Worm (Caenorhabditis elegans): ENCODE measurements around the gene srv-30.
"Not testable (repeated sequence)": the region's sequence is repeated elsewhere in the genome, so short reads cannot be mapped to it uniquely, and the experiment has no call there.

Gene srv-30

DNA sequence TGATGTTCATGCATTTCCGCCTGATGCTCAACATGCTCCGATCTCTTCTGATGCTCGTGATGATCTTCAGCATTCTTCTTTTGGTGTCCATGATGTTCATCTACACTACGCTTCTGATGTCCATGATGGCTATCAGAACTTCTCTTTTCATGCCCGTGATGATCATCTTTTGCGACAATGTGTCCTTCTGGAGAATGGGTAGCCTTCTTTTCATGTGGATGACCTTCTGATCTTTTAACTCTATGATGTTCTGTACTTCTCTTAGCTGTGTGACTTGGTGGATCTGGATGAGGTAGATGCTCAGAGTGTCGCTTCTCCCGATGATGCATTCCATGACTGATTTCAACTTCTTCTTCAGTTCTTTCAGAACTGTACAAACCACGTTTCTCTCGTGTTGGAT lies 10.3 kb downstream of the srv-30 start:
- no peak for TF ChIP-seq mep-1 (tag; optimal IDR thresholded peaks at IDR 0.05)
- TF ChIP-seq lin-32 (GFP tag; optimal IDR thresholded peaks at IDR 0.05) = no peak
- no peak for TF ChIP-seq cnd-1 (tag; optimal IDR thresholded peaks at IDR 0.05)
- no peak for TF ChIP-seq mab-5 (tag; optimal IDR thresholded peaks at IDR 0.05)
- no peak for TF ChIP-seq unc-62 (GFP tag; optimal IDR thresholded peaks at IDR 0.05)
- TF ChIP-seq flh-1 (GFP tag; optimal IDR thresholded peaks at IDR 0.05) = no peak
- no peak for TF ChIP-seq unc-120 (tag; optimal IDR thresholded peaks at IDR 0.05; ENCODE audit: poor library complexity, severe bottlenecking)

DNA sequence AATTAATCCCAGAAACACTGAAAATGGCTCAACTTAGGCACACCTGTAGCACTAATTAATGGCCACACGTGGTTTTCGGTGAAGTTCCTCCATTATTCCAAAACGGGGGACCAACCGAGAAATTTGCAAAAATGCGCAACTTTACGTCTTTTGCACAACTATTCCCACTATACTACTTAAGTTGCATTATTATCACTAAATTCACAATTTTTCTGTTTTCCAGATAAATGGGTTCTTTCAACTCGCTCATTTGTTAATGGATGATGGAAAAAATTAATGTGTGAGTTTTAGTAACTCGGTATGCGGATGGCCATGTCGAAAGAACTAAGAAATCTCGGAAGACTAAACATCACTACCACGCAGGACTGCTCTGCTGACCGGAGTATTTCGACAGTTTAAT lies 14.6 kb downstream of the srv-30 start, which contains the start of gene T13A10.64:
TSS of gene T13A10.64 (plus strand) at position 301 of the 400 bp plus-strand sequence.
- TF ChIP-seq ceh-43 (GFP tag; optimal IDR thresholded peaks at IDR 0.05) = no peak
- no peak for TF ChIP-seq hlh-1 (tag; optimal IDR thresholded peaks at IDR 0.05)
- no peak for TF ChIP-seq flh-1 (GFP tag; optimal IDR thresholded peaks at IDR 0.05)

DNA sequence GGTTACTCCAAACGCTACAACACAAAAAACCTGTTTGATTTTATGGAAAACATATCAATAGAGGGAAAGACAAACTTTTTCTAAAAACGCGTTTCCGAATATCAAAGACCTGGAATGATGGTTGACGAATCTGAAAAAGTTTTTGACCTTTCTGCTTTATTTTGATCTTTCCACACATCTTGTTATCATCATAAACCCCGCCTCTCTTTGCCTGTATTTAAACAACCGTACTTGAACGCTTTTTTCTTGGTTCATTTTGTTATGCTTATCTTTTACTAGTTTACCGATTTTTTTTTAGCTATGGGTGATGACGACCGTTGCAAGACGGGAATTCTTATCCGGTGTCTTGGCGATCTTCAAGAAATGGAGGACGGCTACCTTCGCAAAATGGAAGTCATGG lies 16.2 kb downstream of the srv-30 start, which contains the start of gene T13A10.2:
TSS of gene T13A10.2 (plus strand) at position 301 of the 400 bp plus-strand sequence.
- TF ChIP-seq bed-3 (GFP tag; optimal IDR thresholded peaks at IDR 0.05); sem-2 (GFP tag; optimal IDR thresholded peaks at IDR 0.05); blmp-1 (tag; optimal IDR thresholded peaks at IDR 0.05): not testable (repeated sequence)

DNA sequence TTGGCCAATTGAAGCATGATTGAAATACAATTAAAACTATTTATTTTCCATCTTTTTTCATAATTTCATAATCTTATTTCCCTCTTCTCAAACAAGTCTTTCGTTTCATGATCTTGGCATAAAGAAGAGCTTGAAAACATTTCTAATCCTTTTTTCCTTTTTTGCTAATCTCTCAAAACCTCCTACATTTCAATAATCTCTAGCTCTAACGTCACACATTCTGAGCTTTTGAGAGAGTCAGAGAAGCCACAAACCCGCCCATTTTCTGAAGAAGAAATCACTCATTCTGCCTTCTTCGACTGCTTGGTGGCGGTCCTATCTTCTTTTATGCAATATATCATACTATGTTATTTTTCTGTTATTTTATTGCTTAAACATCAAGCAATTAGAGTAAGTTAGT lies 19.7 kb downstream of the srv-30 start, which contains the start of gene F58F9.1:
TSS of gene F58F9.1 (plus strand) at position 251 of the 400 bp plus-strand sequence.
- TF ChIP-seq ces-1 (GFP tag; optimal IDR thresholded peaks at IDR 0.05) = peak; percentile 24
- TF ChIP-seq sem-2 (GFP tag; optimal IDR thresholded peaks at IDR 0.05) = no peak

DNA sequence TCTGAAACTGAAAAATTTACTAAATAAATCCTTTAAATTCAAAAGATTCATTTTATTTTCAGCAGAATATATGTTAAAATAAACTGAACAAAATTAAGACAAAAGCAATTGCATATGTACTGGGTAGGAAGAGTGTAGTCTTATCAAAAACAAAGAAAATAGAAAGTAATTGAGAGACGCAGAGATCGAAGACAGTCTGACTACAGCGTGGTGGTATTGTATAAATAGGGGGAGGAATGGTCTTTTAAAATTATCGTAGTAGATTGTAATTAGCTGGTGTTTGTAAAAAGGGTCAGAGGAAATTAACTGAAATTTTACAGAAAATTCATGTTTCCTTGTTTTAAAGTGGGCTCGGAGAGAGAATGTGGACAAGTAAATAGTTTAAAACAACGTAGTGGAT lies 20.8 kb downstream of the srv-30 start, which contains the start of gene acox-3:
TSS of gene acox-3 (minus strand) at position 7 of the 400 bp plus-strand sequence.
- TF ChIP-seq flh-1 (GFP tag; optimal IDR thresholded peaks at IDR 0.05) = no peak
- no peak for TF ChIP-seq elt-3 (tag; optimal IDR thresholded peaks at IDR 0.05)
- TF ChIP-seq sem-2 (GFP tag; optimal IDR thresholded peaks at IDR 0.05) = no peak
- no peak for TF ChIP-seq nhr-12 (tag; optimal IDR thresholded peaks at IDR 0.05)

DNA sequence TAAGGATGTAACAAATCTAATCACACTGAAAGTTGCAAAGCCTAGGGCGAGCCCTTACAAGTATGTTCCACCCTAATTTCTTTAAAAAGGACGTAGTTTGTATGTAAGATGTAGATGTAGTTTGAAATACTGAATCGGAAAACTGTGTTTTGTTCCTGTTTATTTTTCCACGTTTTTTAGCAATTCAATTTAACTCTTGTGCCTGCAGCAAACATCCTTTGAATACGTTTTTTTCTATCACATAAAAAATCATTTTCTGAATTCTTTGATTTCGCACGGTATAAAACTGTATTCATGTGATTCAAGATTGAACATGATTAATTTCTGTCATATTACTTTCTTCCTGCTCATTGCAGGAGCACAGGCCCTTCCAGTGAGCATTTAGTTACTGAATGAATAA lies 29.3 kb downstream of the srv-30 start, which contains the start of gene F58F9.9:
TSS of gene F58F9.9 (plus strand) at position 301 of the 400 bp plus-strand sequence.
- TF ChIP-seq flh-1 (GFP tag; optimal IDR thresholded peaks at IDR 0.05) (no peak), unc-120 (tag; optimal IDR thresholded peaks at IDR 0.05; ENCODE audit: poor library complexity, severe bottlenecking) (no peak), mep-1 (tag; optimal IDR thresholded peaks at IDR 0.05) (no peak), nhr-28 (tag; optimal IDR thresholded peaks at IDR 0.05) (no peak)

DNA sequence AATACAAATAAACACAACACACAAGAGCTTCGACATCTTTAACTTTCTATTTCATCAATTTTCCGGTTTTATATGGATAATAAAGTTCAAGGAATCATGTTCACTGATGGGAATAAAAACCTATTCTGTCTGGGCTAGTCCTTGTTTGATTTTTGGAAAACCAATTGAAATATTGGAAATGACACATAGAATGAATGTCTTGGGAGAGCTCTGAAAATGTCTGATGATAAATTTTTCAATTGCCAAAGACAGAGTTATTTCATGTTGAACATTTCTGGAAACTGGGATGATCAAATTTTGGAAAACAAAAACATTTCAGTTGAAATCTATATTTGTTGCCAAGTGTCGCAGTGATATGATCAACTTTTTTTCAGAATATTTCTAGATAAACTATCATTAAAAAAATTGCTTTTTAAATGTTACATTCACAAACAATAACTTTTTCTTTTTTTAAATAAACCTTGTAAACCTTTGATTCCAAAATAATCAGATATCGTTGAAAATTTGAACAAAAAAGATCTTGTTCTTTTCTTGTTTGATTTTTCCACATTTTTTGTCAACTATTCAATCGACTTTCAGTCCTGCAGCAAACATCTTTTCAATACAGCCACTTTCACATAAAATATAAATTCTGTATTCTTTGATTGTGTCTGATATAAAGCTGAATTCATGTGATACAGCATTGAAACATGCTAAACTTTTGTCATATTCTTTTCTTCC lies 31.6 kb downstream of the srv-30 start, which contains the start of the genes F58F9.6 and F58F9.8:
TSS of gene F58F9.6 (minus strand) at position 101 of the 720 bp plus-strand sequence.
TSS of gene F58F9.8 (plus strand) at position 670 of the 720 bp plus-strand sequence.
- TF ChIP-seq ztf-11 (tag; optimal IDR thresholded peaks at IDR 0.05) = no peak
- no peak for TF ChIP-seq drap-1 (GFP tag; optimal IDR thresholded peaks at IDR 0.05)
- TF ChIP-seq elt-3 (tag; optimal IDR thresholded peaks at IDR 0.05) = no peak
- no peak for TF ChIP-seq unc-62 (GFP tag; optimal IDR thresholded peaks at IDR 0.05)
- no peak for TF ChIP-seq flh-1 (GFP tag; optimal IDR thresholded peaks at IDR 0.05)
- TF ChIP-seq zip-8 (tag; optimal IDR thresholded peaks at IDR 0.05) = no peak
- TF ChIP-seq bed-3 (GFP tag; optimal IDR thresholded peaks at IDR 0.05) = no peak
- no peak for TF ChIP-seq M03D4.4 (tag; optimal IDR thresholded peaks at IDR 0.05)
- no peak for TF ChIP-seq ces-1 (GFP tag; optimal IDR thresholded peaks at IDR 0.05)
- no peak for TF ChIP-seq pha-4 (tag; optimal IDR thresholded peaks at IDR 0.05)
- no peak for TF ChIP-seq ham-2 (GFP tag; optimal IDR thresholded peaks at IDR 0.05)
- TF ChIP-seq cnd-1 (tag; optimal IDR thresholded peaks at IDR 0.05) = no peak
- no peak for TF ChIP-seq nhr-2 (tag; optimal IDR thresholded peaks at IDR 0.05)
- no peak for TF ChIP-seq unc-120 (tag; optimal IDR thresholded peaks at IDR 0.05; ENCODE audit: poor library complexity, severe bottlenecking)
- TF ChIP-seq mab-5 (tag; optimal IDR thresholded peaks at IDR 0.05) = no peak

All from whole organism, mixed stage, embryonic.